Worm (Caenorhabditis elegans) whole organism, L3 larva: Measurements from ENCODE around the gene slc-28.1.

Source experiments
- R02D3.7 ChIP-seq: fragments of 150-350 bp; optimal IDR thresholded peaks from 2 replicates; lab custom pipeline; 2014; ENCODE audit warnings: missing biosample characterization, missing genetic modification characterization
- elt-1 ChIP-seq: fragments of 150-350 bp; optimal IDR thresholded peaks from 2 replicates; lab custom pipeline; 2014; ENCODE audit warnings: missing biosample characterization, missing genetic modification characterization
- elt-2 ChIP-seq: sonication (generic microtip); optimal IDR thresholded peaks from 2 replicates; lab custom pipeline; 2016; ENCODE audit warnings: missing genetic modification reagents, mild to moderate bottlenecking, missing genetic modification characterization, missing compliant biosample characterization
- jun-1 ChIP-seq: fragments of 150-350 bp; optimal IDR thresholded peaks from 2 replicates; lab custom pipeline; 2014; ENCODE audit warnings: missing biosample characterization, missing genetic modification reagents, missing genetic modification characterization
- nfya-1 ChIP-seq: sonication (generic microtip); optimal IDR thresholded peaks from 2 replicates; lab custom pipeline; 2017; ENCODE audit warnings: missing genetic modification characterization, mild to moderate bottlenecking, missing compliant biosample characterization, antibody characterized with exemption, moderate library complexity; ENCODE audit not compliant: insufficient read depth
- nhr-11 ChIP-seq: fragments of 150-350 bp; optimal IDR thresholded peaks from 2 replicates; lab custom pipeline; 2014; ENCODE audit warnings: missing biosample characterization, missing genetic modification characterization
- nhr-25 ChIP-seq: sonication (generic microtip); optimal IDR thresholded peaks from 2 replicates; lab custom pipeline; 2017; ENCODE audit warnings: missing biosample characterization, missing genetic modification characterization
- nhr-28 ChIP-seq: fragments of 150-350 bp; optimal IDR thresholded peaks from 2 replicates; lab custom pipeline; 2014; ENCODE audit warnings: missing biosample characterization, missing genetic modification characterization
- nhr-76 ChIP-seq: fragments of 150-350 bp; sonication (generic microtip); optimal IDR thresholded peaks from 5 replicates; lab custom pipeline; 2014; ENCODE audit warnings: missing biosample characterization, missing genetic modification characterization
- pha-4 ChIP-seq: fragments of 150-350 bp; optimal IDR thresholded peaks from 2 replicates; lab custom pipeline; 2014; ENCODE audit warnings: missing biosample characterization, missing genetic modification reagents, missing genetic modification characterization
- snpc-4 ChIP-seq: fragments of 150-350 bp; optimal IDR thresholded peaks from 2 replicates; lab custom pipeline; 2014; ENCODE audit warnings: missing biosample characterization, missing genetic modification characterization
- ztf-11 ChIP-seq: fragments of 150-350 bp; optimal IDR thresholded peaks from 2 replicates; lab custom pipeline; 2014; ENCODE audit warnings: missing biosample characterization, missing genetic modification characterization

DNA sequence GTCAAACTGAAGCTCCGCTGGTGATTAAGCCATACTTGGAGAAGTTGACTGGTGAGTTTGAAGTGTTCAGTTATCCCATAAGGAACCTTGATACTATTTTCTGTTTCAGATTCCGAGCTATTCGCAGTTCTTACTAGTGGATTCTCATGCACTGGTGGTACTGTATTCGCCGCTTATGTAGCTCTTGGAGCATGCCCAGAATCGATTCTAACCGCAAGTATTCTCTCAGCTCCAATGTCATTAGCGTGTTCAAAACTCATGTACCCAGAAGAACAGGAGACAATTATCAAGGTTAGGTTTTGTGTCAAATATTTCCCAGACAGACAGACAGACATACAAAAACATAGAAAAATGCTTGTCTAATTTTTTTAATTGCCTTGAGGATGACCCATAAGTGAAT is 1.3 kb downstream of the slc-28.1 start:
- no peak for TF ChIP-seq nhr-76 (tag; lab: Kevin White, UChicago)
- TF ChIP-seq nhr-25 (tag; lab: Kevin White, UChicago) = no peak
- no peak for TF ChIP-seq ztf-11 (tag; lab: Kevin White, UChicago)
- no peak for TF ChIP-seq nfya-1 (tag; lab: Kevin White, UChicago)
- no peak for TF ChIP-seq elt-2 (tag; lab: Kevin White, UChicago)
- TF ChIP-seq R02D3.7 (tag; lab: Kevin White, UChicago) = no peak
- TF ChIP-seq snpc-4 (tag; lab: Kevin White, UChicago) = no peak
- no peak for TF ChIP-seq jun-1
- TF ChIP-seq nhr-11 = no peak
- no peak for TF ChIP-seq nhr-28 (tag; lab: Kevin White, UChicago)
- no peak for TF ChIP-seq elt-1
- no peak for TF ChIP-seq pha-4 (tag; lab: Kevin White, UChicago)
